Worm (Caenorhabditis elegans): ENCODE measurements around the gene Y39B6A.42.
A peak's percentile ranks its signal among the peaks of the same experiment; 100 is the strongest.

The Y39B6A.42 gene

ce11 chrV:19001016-19001415 lies 31.6 kb upstream of the Y39B6A.42 start, which contains the start of gene Y39B6A.34:
TSS of gene Y39B6A.34 (plus strand) at chrV:19001018.
- TF ChIP-seq ces-1 (GFP tag; optimal IDR thresholded peaks at IDR 0.05) (peak; percentile 38), mep-1 (tag; optimal IDR thresholded peaks at IDR 0.05) (no peak), zip-8 (tag; optimal IDR thresholded peaks at IDR 0.05) (peak; percentile 75), ztf-11 (tag; optimal IDR thresholded peaks at IDR 0.05) (no peak), hlh-1 (tag; optimal IDR thresholded peaks at IDR 0.05) (peak; percentile 1), M03D4.4 (tag; optimal IDR thresholded peaks at IDR 0.05) (peak; percentile 21), drap-1 (GFP tag; optimal IDR thresholded peaks at IDR 0.05) (peak; percentile 24), nhr-2 (tag; optimal IDR thresholded peaks at IDR 0.05) (no peak)

ce11 chrV:19000542-19000941 lies 31.1 kb upstream of the Y39B6A.42 start:
- TF ChIP-seq lin-13 (tag; optimal IDR thresholded peaks at IDR 0.05), result no peak
- TF ChIP-seq zip-8 (tag; optimal IDR thresholded peaks at IDR 0.05), result no peak
- TF ChIP-seq pha-4 (tag; optimal IDR thresholded peaks at IDR 0.05), result no peak

- TF ChIP-seq unc-39 (tag; optimal IDR thresholded peaks at IDR 0.05) (no peak), mep-1 (tag; optimal IDR thresholded peaks at IDR 0.05) (no peak), mab-5 (tag; optimal IDR thresholded peaks at IDR 0.05) (no peak), sptf-1 (tag; optimal IDR thresholded peaks at IDR 0.05) (no peak), unc-62 (GFP tag; optimal IDR thresholded peaks at IDR 0.05) (no peak), ceh-83 (GFP tag; optimal IDR thresholded peaks at IDR 0.05) (no peak), bed-3 (GFP tag; optimal IDR thresholded peaks at IDR 0.05) (no peak), elt-1 (tag; optimal IDR thresholded peaks at IDR 0.05; ENCODE audit: borderline replicate concordance, insufficient read depth) (no peak), ztf-11 (tag; optimal IDR thresholded peaks at IDR 0.05) (no peak), lsy-2 (tag; optimal IDR thresholded peaks at IDR 0.05) (no peak), nhr-12 (tag; optimal IDR thresholded peaks at IDR 0.05) (no peak), M03D4.4 (tag; optimal IDR thresholded peaks at IDR 0.05) (no peak), ceh-43 (GFP tag; optimal IDR thresholded peaks at IDR 0.05) (no peak), flh-1 (GFP tag; optimal IDR thresholded peaks at IDR 0.05) (no peak), pha-4 (tag; optimal IDR thresholded peaks at IDR 0.05) (no peak)
Measured at ce11 chrV:18998045-18998444, 28.6 kb upstream of the Y39B6A.42 start, which contains the start of gene tgt-2. TSS of gene tgt-2 (plus strand) at chrV:18998345.

- TF ChIP-seq unc-62 (GFP tag; optimal IDR thresholded peaks at IDR 0.05) (no peak), mls-2 (tag; optimal IDR thresholded peaks at IDR 0.05) (no peak), flh-1 (GFP tag; optimal IDR thresholded peaks at IDR 0.05) (no peak), lsy-2 (tag; optimal IDR thresholded peaks at IDR 0.05) (no peak), mab-5 (tag; optimal IDR thresholded peaks at IDR 0.05) (no peak)
Measured at ce11 chrV:18993535-18993990, 24.1 kb upstream of the Y39B6A.42 start, which contains the start of gene gtf-2F2. TSS of gene gtf-2F2 (plus strand) at chrV:18993940.

- no peak for TF ChIP-seq ham-2 (GFP tag; optimal IDR thresholded peaks at IDR 0.05)
- no peak for TF ChIP-seq nhr-2 (tag; optimal IDR thresholded peaks at IDR 0.05)
- TF ChIP-seq zip-8 (tag; optimal IDR thresholded peaks at IDR 0.05), result peak; percentile 97
- TF ChIP-seq unc-39 (tag; optimal IDR thresholded peaks at IDR 0.05), result no peak
- TF ChIP-seq mab-5 (tag; optimal IDR thresholded peaks at IDR 0.05), result no peak
Measured at ce11 chrV:18993017-18993416, 23.6 kb upstream of the Y39B6A.42 start.

ce11 chrV:18990958-18991357 lies 21.5 kb upstream of the Y39B6A.42 start:
- no peak for TF ChIP-seq lsy-2 (tag; optimal IDR thresholded peaks at IDR 0.05)
- no peak for TF ChIP-seq elt-1 (tag; optimal IDR thresholded peaks at IDR 0.05; ENCODE audit: borderline replicate concordance, insufficient read depth)
- TF ChIP-seq nhr-76 (tag; optimal IDR thresholded peaks at IDR 0.05), result no peak
- TF ChIP-seq snpc-4 (tag; optimal IDR thresholded peaks at IDR 0.05), result no peak
- TF ChIP-seq blmp-1 (tag; optimal IDR thresholded peaks at IDR 0.05), result no peak
- no peak for TF ChIP-seq ztf-11 (tag; optimal IDR thresholded peaks at IDR 0.05)
- TF ChIP-seq sptf-1 (tag; optimal IDR thresholded peaks at IDR 0.05), result no peak
- no peak for TF ChIP-seq ceh-83 (GFP tag; optimal IDR thresholded peaks at IDR 0.05)
- no peak for TF ChIP-seq drap-1 (GFP tag; optimal IDR thresholded peaks at IDR 0.05)
- TF ChIP-seq elt-3 (tag; optimal IDR thresholded peaks at IDR 0.05), result no peak
- no peak for TF ChIP-seq unc-62 (GFP tag; optimal IDR thresholded peaks at IDR 0.05)
- no peak for TF ChIP-seq mab-5 (tag; optimal IDR thresholded peaks at IDR 0.05)
- no peak for TF ChIP-seq ceh-43 (GFP tag; optimal IDR thresholded peaks at IDR 0.05)
- TF ChIP-seq unc-120 (tag; optimal IDR thresholded peaks at IDR 0.05; ENCODE audit: poor library complexity, severe bottlenecking), result no peak
- TF ChIP-seq flh-1 (GFP tag; optimal IDR thresholded peaks at IDR 0.05), result no peak
- no peak for TF ChIP-seq pha-4 (tag; optimal IDR thresholded peaks at IDR 0.05)
